Worm (Caenorhabditis elegans) whole organism, late embryonic: Measurements from ENCODE around the gene pacs-1.

Experiments
- ceh-9 ChIP-seq: sonication (generic microtip); optimal IDR thresholded peaks from 2 replicates; lab custom pipeline; 2016; ENCODE audit warnings: mild to moderate bottlenecking, missing genetic modification characterization, inconsistent platforms, missing compliant biosample characterization
- dmd-4 ChIP-seq: sonication (generic microtip); optimal IDR thresholded peaks from 2 replicates; lab custom pipeline; 2016; ENCODE audit warnings: borderline replicate concordance, missing genetic modification characterization, missing compliant biosample characterization
- nhr-11 ChIP-seq: fragments of 150-350 bp; optimal IDR thresholded peaks from 2 replicates; lab custom pipeline; 2014; ENCODE audit warnings: missing biosample characterization, missing genetic modification characterization

DNA sequence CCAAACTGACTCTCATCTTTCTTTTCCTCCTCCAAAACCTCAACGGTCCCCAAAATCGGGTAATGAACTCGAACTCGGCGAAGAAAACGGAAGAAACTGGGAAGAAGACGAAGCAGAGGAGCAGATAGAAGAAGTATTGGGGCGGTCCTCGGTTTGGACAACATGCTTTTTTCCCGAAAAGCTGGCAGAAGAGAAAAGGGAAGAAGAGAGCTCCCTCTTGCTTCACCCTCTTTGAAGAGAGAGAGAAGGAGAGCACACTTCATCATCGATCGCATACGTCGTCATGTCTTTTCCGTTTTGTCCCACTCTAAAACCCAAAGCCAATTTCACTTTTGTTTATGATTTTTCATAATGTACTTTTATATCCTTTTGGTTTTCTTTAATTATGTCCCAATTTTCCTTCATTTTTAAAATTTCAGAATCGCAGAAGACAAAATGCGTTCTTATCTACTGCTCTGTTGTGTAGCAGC, 8.7 kb upstream of the pacs-1 start, which contains the start of gene F07C3.2:
- TF ChIP-seq ceh-9 (tag; lab: Kevin White, UChicago) (no peak), dmd-4 (tag; lab: Kevin White, UChicago) (no peak), nhr-11 (no peak)
